Worm (Caenorhabditis elegans): ENCODE data around the gene K04F1.8.

The K04F1.8 gene

DNA sequence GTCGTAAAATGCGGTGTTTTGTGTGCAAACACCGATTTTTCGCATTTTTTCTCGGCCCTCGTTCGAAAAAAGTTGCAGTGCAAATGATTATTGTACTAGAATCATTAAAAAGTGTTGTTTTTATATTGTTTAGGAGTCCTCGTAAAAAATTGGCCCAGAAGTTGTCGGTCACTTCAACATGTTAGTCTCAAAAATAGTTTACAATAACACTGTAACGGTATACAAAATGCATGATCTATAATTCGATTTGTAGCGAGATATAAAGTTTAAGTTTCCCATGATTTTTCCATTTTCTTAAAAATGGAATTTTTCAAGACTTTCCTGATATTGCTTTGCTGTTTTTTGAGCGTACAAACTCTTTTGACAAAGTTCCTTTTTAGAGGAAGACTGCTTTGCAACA is at the start of gene K04F1.8:
Gene K04F1.8 (plus strand): TSS at position 301 of the 400 bp plus-strand sequence.
- no peak for TF ChIP-seq ZK546.5 (tag; optimal IDR thresholded peaks at IDR 0.05)

DNA sequence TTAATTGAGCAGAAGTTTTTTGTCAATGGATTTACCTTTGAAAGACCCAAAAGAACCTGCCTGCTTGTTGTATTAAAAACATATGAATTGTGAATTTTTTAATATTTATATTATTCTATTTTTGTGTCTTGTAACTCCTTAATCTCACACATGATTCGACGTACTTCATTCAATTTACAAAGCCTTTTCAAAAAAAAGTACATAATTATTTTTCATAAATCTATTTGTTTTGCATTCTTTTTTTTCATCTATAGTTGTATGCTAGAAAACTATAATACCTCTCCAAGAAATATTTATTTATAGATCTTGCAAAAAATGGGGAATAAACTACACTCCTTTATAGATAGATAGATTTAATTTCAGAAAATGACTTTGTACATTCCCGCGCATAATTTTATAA is 48.2 kb upstream of the K04F1.8 start, which contains the start of gene nhr-179:
Gene nhr-179 (minus strand): TSS at position 101 of the 400 bp plus-strand sequence.
- no peak for TF ChIP-seq egl-27 (tag; optimal IDR thresholded peaks at IDR 0.05)
- TF ChIP-seq elt-1 (tag; optimal IDR thresholded peaks at IDR 0.05) = no peak
- no peak for TF ChIP-seq pqm-1 (tag; optimal IDR thresholded peaks at IDR 0.05)
- TF ChIP-seq ZK546.5 (tag; optimal IDR thresholded peaks at IDR 0.05) = peak; percentile 67

DNA sequence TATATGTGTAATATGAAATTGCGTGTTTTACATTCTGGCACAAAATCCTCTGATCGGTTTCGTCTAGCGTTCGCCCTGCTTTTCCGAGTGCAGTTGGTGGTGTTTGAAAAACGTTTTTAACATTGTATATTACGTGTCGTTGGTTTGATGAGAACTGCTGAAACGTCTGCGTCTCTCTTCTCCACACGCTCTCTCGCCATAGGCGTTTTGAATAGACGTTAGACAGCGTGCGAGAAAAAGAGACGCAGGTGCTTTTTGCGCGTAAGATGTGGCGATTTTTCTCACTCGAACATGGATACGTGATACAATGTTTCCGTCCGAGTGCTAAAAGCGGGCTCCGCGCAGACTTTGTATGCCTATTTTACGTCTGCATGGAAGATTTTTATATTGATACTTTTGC is 46.5 kb upstream of the K04F1.8 start:
- TF ChIP-seq mdl-1 (tag; optimal IDR thresholded peaks at IDR 0.05) (no peak), daf-12 (tag; optimal IDR thresholded peaks at IDR 0.05) (no peak), ceh-9 (tag; optimal IDR thresholded peaks at IDR 0.05) (no peak), egl-5 (tag; optimal IDR thresholded peaks at IDR 0.05) (no peak), nfya-1 (tag; optimal IDR thresholded peaks at IDR 0.05; ENCODE audit: insufficient read depth) (no peak), ztf-4 (tag; optimal IDR thresholded peaks at IDR 0.05) (no peak), sea-2 (GFP tag; optimal IDR thresholded peaks at IDR 0.05) (no peak), nhr-23 (tag; optimal IDR thresholded peaks at IDR 0.05) (no peak), ZK546.5 (tag; optimal IDR thresholded peaks at IDR 0.05) (no peak), pha-4 (tag; optimal IDR thresholded peaks at IDR 0.05) (no peak), tbx-2 (tag; optimal IDR thresholded peaks at IDR 0.05) (no peak), unc-39 (tag; optimal IDR thresholded peaks at IDR 0.05) (no peak), nhr-237 (tag; optimal IDR thresholded peaks at IDR 0.05) (no peak), nhr-76 (tag; optimal IDR thresholded peaks at IDR 0.05) (no peak), nhr-77 (tag; optimal IDR thresholded peaks at IDR 0.05) (no peak), elt-3 (tag; optimal IDR thresholded peaks at IDR 0.05) (no peak), ceh-28 (tag; optimal IDR thresholded peaks at IDR 0.05) (no peak), R02D3.7 (tag; optimal IDR thresholded peaks at IDR 0.05) (no peak)

DNA sequence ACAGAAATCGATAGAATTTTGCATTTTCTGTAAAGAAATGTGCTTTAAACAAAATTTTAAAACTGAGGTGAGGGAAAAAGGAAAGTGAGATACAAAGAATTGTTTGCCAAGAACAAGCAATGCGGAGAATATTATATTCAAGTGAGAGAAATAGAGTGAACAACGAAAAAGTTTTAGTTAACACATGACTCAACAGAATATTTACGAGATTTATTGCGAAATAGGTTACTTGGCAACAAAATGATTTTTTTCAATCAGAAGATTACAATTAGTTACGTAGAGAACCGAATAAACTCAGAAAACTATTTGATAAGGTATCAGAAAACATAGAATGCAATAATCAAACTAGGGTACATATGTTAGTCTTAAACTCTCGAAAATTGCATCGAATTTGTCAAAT is 45.5 kb upstream of the K04F1.8 start, which contains the start of gene nhr-117:
Gene nhr-117 (minus strand): TSS at position 27 of the 400 bp plus-strand sequence.
- TF ChIP-seq ztf-4 (tag; optimal IDR thresholded peaks at IDR 0.05) (no peak), ceh-82 (tag; optimal IDR thresholded peaks at IDR 0.05) (no peak), lsy-12 (tag; optimal IDR thresholded peaks at IDR 0.05) (no peak), nhr-25 (tag; optimal IDR thresholded peaks at IDR 0.05) (no peak), nhr-77 (tag; optimal IDR thresholded peaks at IDR 0.05) (no peak), ztf-11 (tag; optimal IDR thresholded peaks at IDR 0.05) (no peak), unc-39 (tag; optimal IDR thresholded peaks at IDR 0.05) (no peak), egl-5 (tag; optimal IDR thresholded peaks at IDR 0.05) (no peak), egl-27 (tag; optimal IDR thresholded peaks at IDR 0.05) (no peak), R02D3.7 (tag; optimal IDR thresholded peaks at IDR 0.05) (no peak), tbx-2 (tag; optimal IDR thresholded peaks at IDR 0.05) (no peak), nhr-67 (tag; optimal IDR thresholded peaks at IDR 0.05) (no peak), ZK546.5 (tag; optimal IDR thresholded peaks at IDR 0.05) (peak; percentile 2), pha-4 (tag; optimal IDR thresholded peaks at IDR 0.05) (peak; percentile 82), snpc-4 (tag; optimal IDR thresholded peaks at IDR 0.05) (no peak), ceh-9 (tag; optimal IDR thresholded peaks at IDR 0.05) (no peak), unc-62 (GFP tag; optimal IDR thresholded peaks at IDR 0.05) (no peak), elt-2 (tag; optimal IDR thresholded peaks at IDR 0.05) (peak; percentile 43), nhr-12 (tag; optimal IDR thresholded peaks at IDR 0.05) (no peak), ama-1 (optimal IDR thresholded peaks at IDR 0.05) (no peak), nhr-76 (tag; optimal IDR thresholded peaks at IDR 0.05) (no peak)

DNA sequence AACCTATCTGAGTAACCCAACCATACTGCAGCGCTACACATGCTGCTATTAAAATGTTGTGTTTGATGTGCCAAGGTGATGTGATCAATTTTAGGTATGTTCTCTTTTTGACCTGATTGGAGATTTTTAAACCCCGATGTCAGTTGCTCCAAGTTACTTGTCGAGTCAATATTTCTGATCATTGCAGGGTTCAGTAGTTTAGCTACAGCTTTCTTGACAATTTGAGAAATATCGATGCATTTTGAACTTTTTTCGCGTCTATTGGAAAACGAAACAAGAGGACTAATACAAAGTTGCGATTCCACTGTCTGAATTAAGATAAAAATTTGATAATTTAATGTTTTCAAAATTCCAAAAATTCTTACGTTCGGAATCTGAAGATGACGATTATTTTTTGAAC is 43.6 kb upstream of the K04F1.8 start:
- TF ChIP-seq ZK546.5 (tag; optimal IDR thresholded peaks at IDR 0.05) (peak; percentile 31), nhr-43 (tag; optimal IDR thresholded peaks at IDR 0.05; ENCODE audit: poor library complexity, severe bottlenecking) (no peak)

DNA sequence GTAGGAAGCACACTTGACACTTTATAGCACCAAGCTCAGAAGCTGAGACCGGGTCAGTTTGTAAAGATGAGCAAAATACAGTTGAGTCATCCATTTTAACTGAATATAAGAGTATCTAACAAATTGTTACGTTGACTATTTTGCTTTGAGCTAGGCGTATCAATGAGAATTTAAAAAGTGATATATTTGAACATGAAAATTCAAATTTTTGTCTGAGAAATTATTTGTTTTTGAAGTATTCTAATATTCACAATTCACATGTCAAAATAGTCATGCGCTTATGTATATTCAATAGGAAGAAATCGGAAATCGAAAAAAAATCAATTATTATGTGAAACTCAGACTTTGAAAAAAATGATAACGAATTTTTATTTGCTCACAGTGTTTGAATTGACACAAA is 42.7 kb upstream of the K04F1.8 start, which contains the start of gene nhr-110:
Gene nhr-110 (minus strand): TSS at position 101 of the 400 bp plus-strand sequence.
- TF ChIP-seq ZK546.5 (tag; optimal IDR thresholded peaks at IDR 0.05) (peak; percentile 35), unc-62 (GFP tag; optimal IDR thresholded peaks at IDR 0.05) (no peak), pha-4 (tag; optimal IDR thresholded peaks at IDR 0.05) (peak; percentile 11)

All from whole organism, L3 larva.